Fruit fly (Drosophila melanogaster): ENCODE measurements around the gene Fas2.

Gene Fas2

DNA sequence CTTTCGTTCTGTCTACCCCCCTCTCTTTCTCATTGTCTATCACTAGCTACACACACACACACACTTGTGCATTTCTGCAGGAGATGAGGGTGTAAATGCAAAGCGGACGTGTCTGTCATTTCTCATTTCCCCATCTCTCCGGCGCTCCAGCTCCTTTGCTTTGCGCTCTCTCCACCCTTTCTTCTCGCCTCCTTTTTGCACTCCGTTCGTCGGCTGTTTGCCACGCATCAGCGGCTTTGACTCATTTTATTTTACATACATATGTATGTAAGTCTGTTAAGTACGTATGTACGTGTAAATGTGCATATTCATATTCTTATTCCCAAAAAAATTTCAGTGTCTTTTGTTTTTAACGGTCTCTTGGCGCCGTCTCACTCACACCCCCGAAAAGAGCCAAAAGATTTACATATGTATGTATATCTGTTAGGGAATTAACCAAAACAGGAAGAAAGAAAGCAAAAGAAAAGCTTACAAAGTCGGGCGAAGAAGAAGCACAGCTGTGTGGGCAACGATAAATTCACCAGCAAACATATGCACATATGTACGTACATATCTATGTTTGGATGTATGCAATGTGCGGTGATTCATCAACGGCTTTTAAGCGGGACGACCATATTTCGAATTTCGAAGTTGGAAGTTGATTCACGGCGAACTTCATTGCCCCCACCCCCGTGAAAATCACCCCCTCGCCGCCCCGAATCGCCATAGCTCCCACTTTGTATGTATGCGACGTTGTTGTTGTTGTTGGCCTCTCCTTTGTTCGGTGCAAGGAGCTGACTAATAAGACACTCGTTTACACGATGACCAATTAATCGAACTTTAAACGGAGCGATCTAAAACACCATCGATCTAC lies 98.4 kb downstream of the Fas2 start:
- no peak for TF ChIP-seq Hr96 (GFP tag; optimal IDR thresholded peaks at IDR 0.05)
- peak; percentile 21 for TF ChIP-seq bab1 (GFP tag; optimal IDR thresholded peaks at IDR 0.05)
- TF ChIP-seq pad (GFP tag; optimal IDR thresholded peaks at IDR 0.05): peak; percentile 34

- no peak for TF ChIP-seq CG5204 (GFP tag; optimal IDR thresholded peaks at IDR 0.05)
- TF ChIP-seq cic (GFP tag; optimal IDR thresholded peaks at IDR 0.05): no peak
- TF ChIP-seq CG7045 (GFP tag; optimal IDR thresholded peaks at IDR 0.05): peak; percentile 44
- no peak for TF ChIP-seq CG11617 (GFP tag; optimal IDR thresholded peaks at IDR 0.05)
- TF ChIP-seq CG1620 (GFP tag; optimal IDR thresholded peaks at IDR 0.05): no peak
- TF ChIP-seq tj (GFP tag; optimal IDR thresholded peaks at IDR 0.05): no peak
- no peak for TF ChIP-seq Hr96 (GFP tag; optimal IDR thresholded peaks at IDR 0.05)
- peak; percentile 55 for TF ChIP-seq CG7101 (tag; optimal IDR thresholded peaks at IDR 0.05)
- TF ChIP-seq Mnt (GFP tag; optimal IDR thresholded peaks at IDR 0.05): no peak
- no peak for TF ChIP-seq ovo (GFP tag; optimal IDR thresholded peaks at IDR 0.05)
- TF ChIP-seq cnc (optimal IDR thresholded peaks at IDR 0.05): no peak
- TF ChIP-seq Clk (GFP tag; optimal IDR thresholded peaks at IDR 0.05): no peak
- TF ChIP-seq CG14711 (tag; optimal IDR thresholded peaks at IDR 0.05): peak; percentile 32
- no peak for TF ChIP-seq Crg-1 (GFP tag; optimal IDR thresholded peaks at IDR 0.05)
- TF ChIP-seq bab1 (GFP tag; optimal IDR thresholded peaks at IDR 0.05): no peak
- no peak for TF ChIP-seq pad (GFP tag; optimal IDR thresholded peaks at IDR 0.05)
- TF ChIP-seq toe (GFP tag; optimal IDR thresholded peaks at IDR 0.05): no peak
- TF ChIP-seq CG12768 (GFP tag; optimal IDR thresholded peaks at IDR 0.05): peak; percentile 36
- no peak for TF ChIP-seq kay (GFP tag; ENCODE audit: borderline replicate concordance)
- peak; percentile 47 for TF ChIP-seq CG33017 (tag; optimal IDR thresholded peaks at IDR 0.05)
These were observed 99.1 kb downstream of the Fas2 start for dm6 chrX:4106756-4107155.

dm6 chrX:4106240-4106639 lies 99.7 kb downstream of the Fas2 start:
- TF ChIP-seq tj (GFP tag; optimal IDR thresholded peaks at IDR 0.05) (peak; percentile 60), CG12768 (GFP tag; optimal IDR thresholded peaks at IDR 0.05) (no peak)

DNA sequence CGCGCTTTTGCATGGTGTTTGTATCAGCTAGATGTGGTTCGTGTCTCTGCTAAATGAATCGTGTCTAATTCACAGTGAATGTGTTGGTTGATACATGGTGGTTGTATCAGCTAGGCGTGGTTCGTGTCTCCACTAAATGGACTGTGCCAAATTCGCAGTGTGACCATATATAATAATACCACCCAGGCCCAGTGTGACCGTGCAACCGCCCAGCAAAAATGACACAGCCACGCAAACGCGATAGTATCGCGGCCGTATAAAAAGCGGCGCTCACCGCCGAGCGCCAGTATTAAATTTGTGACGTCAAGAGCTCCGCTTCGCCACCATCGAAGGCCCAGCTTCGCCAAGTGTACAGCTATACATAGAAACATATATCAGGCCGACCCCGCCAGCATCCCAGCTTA lies 100.1 kb downstream of the Fas2 start, which contains the start of gene cib:
TSS of gene cib (plus strand) at position 284 of the 404 bp plus-strand sequence.
- TF ChIP-seq CG12768 (GFP tag; optimal IDR thresholded peaks at IDR 0.05): no peak
- TF ChIP-seq CG1620 (GFP tag; optimal IDR thresholded peaks at IDR 0.05): peak; percentile 56
- no peak for TF ChIP-seq CG5204 (GFP tag; optimal IDR thresholded peaks at IDR 0.05)
- TF ChIP-seq Mnt (GFP tag; optimal IDR thresholded peaks at IDR 0.05): peak; percentile 67
- TF ChIP-seq tj (GFP tag; optimal IDR thresholded peaks at IDR 0.05): no peak
- TF ChIP-seq toe (GFP tag; optimal IDR thresholded peaks at IDR 0.05): no peak
- peak; percentile 7 for TF ChIP-seq cic (GFP tag; optimal IDR thresholded peaks at IDR 0.05)
- no peak for TF ChIP-seq pad (GFP tag; optimal IDR thresholded peaks at IDR 0.05)
- peak; percentile 90 for TF ChIP-seq bab1 (GFP tag; optimal IDR thresholded peaks at IDR 0.05)
- peak; percentile 53 for TF ChIP-seq Hr96 (GFP tag; optimal IDR thresholded peaks at IDR 0.05)
- TF ChIP-seq Clk (GFP tag; optimal IDR thresholded peaks at IDR 0.05): no peak
- peak; percentile 60 for TF ChIP-seq CG7101 (tag; optimal IDR thresholded peaks at IDR 0.05)
- TF ChIP-seq Crg-1 (GFP tag; optimal IDR thresholded peaks at IDR 0.05): peak; percentile 67
- TF ChIP-seq CG33017 (tag; optimal IDR thresholded peaks at IDR 0.05): no peak
- TF ChIP-seq CG11617 (GFP tag; optimal IDR thresholded peaks at IDR 0.05): no peak
- no peak for TF ChIP-seq CG7045 (GFP tag; optimal IDR thresholded peaks at IDR 0.05)
- peak; percentile 42 for TF ChIP-seq CG14711 (tag; optimal IDR thresholded peaks at IDR 0.05)
- no peak for TF ChIP-seq cnc (optimal IDR thresholded peaks at IDR 0.05)
- no peak for TF ChIP-seq kay (GFP tag; ENCODE audit: borderline replicate concordance)
- TF ChIP-seq ovo (GFP tag; optimal IDR thresholded peaks at IDR 0.05): peak; percentile 27

DNA sequence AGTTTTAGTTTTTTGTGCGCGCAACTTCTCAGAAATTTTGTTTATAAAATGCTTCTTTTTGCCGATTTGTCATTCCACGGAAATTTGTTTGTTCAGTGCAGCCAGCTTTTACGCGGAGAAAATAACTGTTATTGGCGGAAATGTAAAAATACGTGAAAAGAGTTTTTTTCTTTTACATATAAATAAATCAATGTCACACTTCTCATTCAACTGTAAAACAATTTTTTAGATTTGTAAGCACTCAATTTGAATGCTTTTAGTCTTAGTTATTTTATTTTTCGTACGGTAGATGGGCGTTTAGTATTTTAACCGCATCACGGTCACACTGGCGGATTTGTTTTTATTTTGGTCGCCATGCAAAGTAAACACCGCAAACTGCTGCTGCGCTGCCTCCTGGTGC lies 101.8 kb downstream of the Fas2 start, which contains the start of the genes Xpac and brn:
TSS of gene Xpac (minus strand) at position 66 of the 400 bp plus-strand sequence.
TSS of gene brn (plus strand) at position 211 of the 400 bp plus-strand sequence.
- TF ChIP-seq cic (GFP tag; optimal IDR thresholded peaks at IDR 0.05) (no peak), pad (GFP tag; optimal IDR thresholded peaks at IDR 0.05) (no peak), bab1 (GFP tag; optimal IDR thresholded peaks at IDR 0.05) (peak; percentile 44), CG14711 (tag; optimal IDR thresholded peaks at IDR 0.05) (no peak), CG33017 (tag; optimal IDR thresholded peaks at IDR 0.05) (no peak)

dm6 chrX:4100824-4101368 lies 105.0 kb downstream of the Fas2 start, which contains the start of the genes Cmtr1 and CG15375:
TSS of gene Cmtr1 (minus strand) at chrX:4101031.
TSS of gene CG15375 (plus strand) at chrX:4101318.
- TF ChIP-seq tj (GFP tag; optimal IDR thresholded peaks at IDR 0.05) (no peak), bab1 (GFP tag; optimal IDR thresholded peaks at IDR 0.05) (peak; percentile 28), ovo (GFP tag; optimal IDR thresholded peaks at IDR 0.05) (no peak), Mnt (GFP tag; optimal IDR thresholded peaks at IDR 0.05) (peak; percentile 34)

Data from whole organism, adult.